Fruit fly (Drosophila melanogaster) whole organism, embryonic: ENCODE measurements around the gene NimC2.

Experiments used
- B-H2 ChIP-seq: fragments of 200-800 bp; sonication (Bioruptor generic); optimal IDR thresholded peaks from 2 replicates; lab custom pipeline; 2018; ENCODE audit warnings: missing biosample characterization, mild to moderate bottlenecking, missing genetic modification characterization
- CG10209 ChIP-seq: fragments of 200-800 bp; sonication (Bioruptor generic); optimal IDR thresholded peaks from 3 replicates; lab custom pipeline; 2017; ENCODE audit warnings: missing biosample characterization, mild to moderate bottlenecking, missing genetic modification characterization, missing genetic modification reagents
- CG10543 ChIP-seq: fragments of 200-800 bp; sonication (Bioruptor generic); optimal IDR thresholded peaks from 3 replicates; lab custom pipeline; 2017; ENCODE audit warnings: missing biosample characterization, mild to moderate bottlenecking, missing genetic modification characterization, moderate library complexity
- CG11456 ChIP-seq: fragments of 200-800 bp; sonication (Bioruptor generic); IDR thresholded peaks from 3 replicates; pipeline ENCODE4 v1.3.6; 2022; ENCODE audit warnings: missing biosample characterization, missing genetic modification characterization
- CG12744 ChIP-seq: fragments of 200-800 bp; sonication (Bioruptor generic); optimal IDR thresholded peaks from 2 replicates; lab custom pipeline; 2016; ENCODE audit warnings: missing biosample characterization, missing genetic modification characterization
- CG13287 ChIP-seq: fragments of 200-800 bp; sonication (Bioruptor generic); IDR thresholded peaks from 2 replicates; pipeline ENCODE4 v1.3.6; 2022; ENCODE audit warnings: missing biosample characterization, missing genetic modification characterization; ENCODE audit not compliant: partially characterized antibody
- CG15479 ChIP-seq: fragments of 200-800 bp; sonication (Bioruptor generic); optimal IDR thresholded peaks from 3 replicates; lab custom pipeline; 2019; ENCODE audit warnings: missing biosample characterization, mild to moderate bottlenecking, missing genetic modification characterization, moderate library complexity
- CG1603 ChIP-seq: fragments of 200-800 bp; sonication (Bioruptor generic); optimal IDR thresholded peaks from 2 replicates; lab custom pipeline; 2019; ENCODE audit warnings: missing biosample characterization, mild to moderate bottlenecking, missing genetic modification characterization, moderate library complexity
- CG16779 ChIP-seq: fragments of 200-800 bp; sonication (Bioruptor generic); IDR thresholded peaks from 2 replicates; pipeline ENCODE4 v1.3.6; 2022; ENCODE audit warnings: missing biosample characterization, missing genetic modification characterization
- CG17328 ChIP-seq: fragments of 200-800 bp; sonication (Bioruptor generic); IDR thresholded peaks from 2 replicates; pipeline ENCODE4 v1.3.6; 2022; ENCODE audit warnings: missing biosample characterization, missing genetic modification characterization
- CG17361 ChIP-seq: fragments of 200-800 bp; sonication (Bioruptor generic); IDR thresholded peaks from 3 replicates; pipeline ENCODE4 v1.3.6; 2022; ENCODE audit warnings: missing biosample characterization, missing genetic modification characterization
- CG1832 ChIP-seq: fragments of 200-800 bp; sonication (Bioruptor generic); optimal IDR thresholded peaks from 2 replicates; lab custom pipeline; 2017; ENCODE audit warnings: missing biosample characterization, mild to moderate bottlenecking, missing genetic modification characterization, inconsistent platforms
- CG42726 ChIP-seq: fragments of 200-800 bp; sonication (Bioruptor generic); IDR thresholded peaks from 2 replicates; pipeline ENCODE4 v1.3.6; 2022; ENCODE audit warnings: missing biosample characterization, missing genetic modification characterization; ENCODE audit not compliant: partially characterized antibody
- CG5245 ChIP-seq: fragments of 200-800 bp; sonication (Bioruptor generic); optimal IDR thresholded peaks from 3 replicates; lab custom pipeline; 2016; ENCODE audit warnings: missing biosample characterization, missing genetic modification characterization
- CG7357 ChIP-seq: fragments of 200-800 bp; sonication (Bioruptor generic); IDR thresholded peaks from 3 replicates; pipeline ENCODE4 v1.3.6; 2022; ENCODE audit warnings: missing biosample characterization, missing genetic modification characterization
- CG8290 ChIP-seq, 3 experiments: fragments of 200-800 bp; sonication (Bioruptor generic); optimal IDR thresholded peaks; 2 replicates each; lab custom pipeline; 2016 to 2019; ENCODE audit warnings: missing biosample characterization in 3 of 3, missing genetic modification characterization in 3 of 3, mild to moderate bottlenecking in 2 of 3, moderate library complexity in 1 of 3
- CG8478 ChIP-seq: fragments of >200 bp; optimal IDR thresholded peaks from 2 replicates; lab custom pipeline; 2018
- Chrac-16 ChIP-seq: fragments of 200-800 bp; sonication (Bioruptor generic); optimal IDR thresholded peaks from 3 replicates; lab custom pipeline; 2016; ENCODE audit warnings: missing biosample characterization, missing genetic modification characterization
- D ChIP-seq, 2 experiments: fragments of 200-800 bp in 1 of 2; fragments of >200 bp in 1 of 2; sonication (Bioruptor generic) in 1 of 2; optimal IDR thresholded peaks; 2 replicates in 1 of 2; 3 replicates in 1 of 2; lab custom pipeline; 2017; ENCODE audit warnings: mild to moderate bottlenecking in 1 of 2, missing biosample characterization in 1 of 2, missing genetic modification characterization in 1 of 2, missing genetic modification reagents in 1 of 2
- D19A ChIP-seq: fragments of 200-800 bp; optimal IDR thresholded peaks from 3 replicates; lab custom pipeline; 2019; ENCODE audit warnings: missing biosample characterization, mild to moderate bottlenecking, missing genetic modification characterization, moderate library complexity
- D19B ChIP-seq: fragments of 200-800 bp; sonication (Bioruptor generic); optimal IDR thresholded peaks from 2 replicates; lab custom pipeline; 2017; ENCODE audit warnings: missing biosample characterization, mild to moderate bottlenecking, missing genetic modification characterization
- Ets65A ChIP-seq: fragments of 200-800 bp; sonication (Bioruptor generic); peaks from one replicate; lab custom pipeline; 2016; ENCODE audit warnings: missing biosample characterization, missing genetic modification characterization
- Fer3 ChIP-seq: fragments of 200-800 bp; sonication (Bioruptor generic); optimal IDR thresholded peaks from 2 replicates; lab custom pipeline; 2018; ENCODE audit warnings: missing biosample characterization, mild to moderate bottlenecking, missing genetic modification characterization, moderate library complexity
- Hr78 ChIP-seq, 2 experiments: fragments of 200-800 bp in 1 of 2; fragments of >200 bp in 1 of 2; sonication (Bioruptor generic) in 1 of 2; optimal IDR thresholded peaks; 2 replicates each; lab custom pipeline; 2017 to 2019; ENCODE audit warnings: missing biosample characterization in 2 of 2, missing genetic modification characterization in 2 of 2, mild to moderate bottlenecking in 1 of 2, moderate library complexity in 1 of 2
- Lhr ChIP-seq: fragments of 200-800 bp; sonication (Bioruptor generic); optimal IDR thresholded peaks from 3 replicates; lab custom pipeline; 2017; ENCODE audit warnings: mild to moderate bottlenecking, missing biosample characterization, missing genetic modification reagents, missing genetic modification characterization
- Med ChIP-seq: fragments of 200-800 bp; sonication (Bioruptor generic); peaks from one replicate; lab custom pipeline; 2016; ENCODE audit warnings: missing biosample characterization, missing genetic modification characterization, mild to moderate bottlenecking, inconsistent platforms, moderate library complexity
- NfI ChIP-seq: fragments of 200-800 bp; sonication (Bioruptor generic); optimal IDR thresholded peaks from 3 replicates; lab custom pipeline; 2018; ENCODE audit warnings: missing biosample characterization, mild to moderate bottlenecking, missing genetic modification characterization, moderate library complexity
- Ptx1 ChIP-seq: fragments of 200-800 bp; sonication (Bioruptor generic); IDR thresholded peaks from 2 replicates; pipeline ENCODE4 v1.3.6; 2022; ENCODE audit warnings: missing biosample characterization, missing genetic modification characterization
- Ssrp ChIP-seq: fragments of 200-800 bp; sonication (Bioruptor generic); optimal IDR thresholded peaks from 2 replicates; lab custom pipeline; 2018; ENCODE audit warnings: missing biosample characterization, mild to moderate bottlenecking, missing genetic modification characterization, moderate library complexity
- bsh ChIP-seq, 2 experiments: fragments of 200-800 bp; sonication (Bioruptor generic); optimal IDR thresholded peaks; 2 replicates each; lab custom pipeline; 2017 to 2018; ENCODE audit warnings: mild to moderate bottlenecking in 2 of 2, missing biosample characterization in 2 of 2, missing genetic modification characterization in 2 of 2, moderate library complexity in 1 of 2
- ci ChIP-seq: fragments of 200-800 bp; sonication (Bioruptor generic); IDR thresholded peaks from 3 replicates; pipeline ENCODE4 v1.3.6; 2022; ENCODE audit warnings: missing biosample characterization, missing genetic modification characterization
- dmrt11E ChIP-seq: fragments of 200-800 bp; sonication (Bioruptor generic); optimal IDR thresholded peaks from 3 replicates; lab custom pipeline; 2018; ENCODE audit warnings: missing biosample characterization, mild to moderate bottlenecking, missing genetic modification characterization, moderate library complexity
- esg ChIP-seq: fragments of 200-800 bp; sonication (Bioruptor generic); conservative IDR thresholded peaks from 2 replicates; pipeline ENCODE4 v1.3.6; 2022; ENCODE audit warnings: missing biosample characterization, missing genetic modification characterization
- gem ChIP-seq: fragments of 200-800 bp; sonication (Bioruptor generic); optimal IDR thresholded peaks from 2 replicates; lab custom pipeline; 2019; ENCODE audit warnings: missing biosample characterization, mild to moderate bottlenecking, missing genetic modification characterization, moderate library complexity
- grn ChIP-seq: fragments of 200-800 bp; sonication (Bioruptor generic); optimal IDR thresholded peaks from 3 replicates; lab custom pipeline; 2017; ENCODE audit warnings: missing biosample characterization, missing genetic modification characterization
- hth ChIP-seq: fragments of >200 bp; optimal IDR thresholded peaks from 2 replicates; lab custom pipeline; 2017; ENCODE audit warnings: inconsistent platforms
- ind ChIP-seq: fragments of 200-800 bp; sonication (Bioruptor generic); optimal IDR thresholded peaks from 3 replicates; lab custom pipeline; 2016; ENCODE audit warnings: missing biosample characterization, missing genetic modification characterization
- kah ChIP-seq: fragments of 200-800 bp; sonication (Bioruptor generic); optimal IDR thresholded peaks from 2 replicates; lab custom pipeline; 2018; ENCODE audit warnings: missing biosample characterization, mild to moderate bottlenecking, missing genetic modification characterization
- nmo ChIP-seq: fragments of 200-800 bp; sonication (Bioruptor generic); optimal IDR thresholded peaks from 2 replicates; lab custom pipeline; 2018; ENCODE audit warnings: missing biosample characterization, mild to moderate bottlenecking, missing genetic modification characterization, moderate library complexity
- phol ChIP-seq: fragments of 200-800 bp; sonication (Bioruptor generic); optimal IDR thresholded peaks from 3 replicates; lab custom pipeline; 2018; ENCODE audit warnings: missing biosample characterization, mild to moderate bottlenecking, missing genetic modification characterization, moderate library complexity
- row ChIP-seq: fragments of 200-800 bp; sonication (Bioruptor generic); IDR thresholded peaks from 3 replicates; pipeline ENCODE4 v1.3.6; 2022; ENCODE audit warnings: missing biosample characterization, missing genetic modification characterization
- run ChIP-seq: fragments of 200-800 bp; sonication (Bioruptor generic); optimal IDR thresholded peaks from 3 replicates; lab custom pipeline; 2018; ENCODE audit warnings: missing biosample characterization, mild to moderate bottlenecking, missing genetic modification characterization
- sens-2 ChIP-seq: fragments of 200-800 bp; sonication (Bioruptor generic); IDR thresholded peaks from 2 replicates; pipeline ENCODE4 v1.3.6; 2022; ENCODE audit warnings: missing biosample characterization, missing genetic modification characterization
- tio ChIP-seq: fragments of 200-800 bp; sonication (Bioruptor generic); optimal IDR thresholded peaks from 2 replicates; lab custom pipeline; 2017; ENCODE audit warnings: missing biosample characterization, missing genetic modification characterization, inconsistent platforms
- unpg ChIP-seq: fragments of 200-800 bp; sonication (Bioruptor generic); optimal IDR thresholded peaks from 3 replicates; lab custom pipeline; 2018; ENCODE audit warnings: missing biosample characterization, mild to moderate bottlenecking, missing genetic modification characterization, moderate library complexity
- wor ChIP-seq: fragments of 200-800 bp; sonication (Bioruptor generic); IDR thresholded peaks from 2 replicates; pipeline ENCODE4 v1.3.6; 2022; ENCODE audit warnings: missing biosample characterization, missing genetic modification characterization

Gene NimC2

DNA sequence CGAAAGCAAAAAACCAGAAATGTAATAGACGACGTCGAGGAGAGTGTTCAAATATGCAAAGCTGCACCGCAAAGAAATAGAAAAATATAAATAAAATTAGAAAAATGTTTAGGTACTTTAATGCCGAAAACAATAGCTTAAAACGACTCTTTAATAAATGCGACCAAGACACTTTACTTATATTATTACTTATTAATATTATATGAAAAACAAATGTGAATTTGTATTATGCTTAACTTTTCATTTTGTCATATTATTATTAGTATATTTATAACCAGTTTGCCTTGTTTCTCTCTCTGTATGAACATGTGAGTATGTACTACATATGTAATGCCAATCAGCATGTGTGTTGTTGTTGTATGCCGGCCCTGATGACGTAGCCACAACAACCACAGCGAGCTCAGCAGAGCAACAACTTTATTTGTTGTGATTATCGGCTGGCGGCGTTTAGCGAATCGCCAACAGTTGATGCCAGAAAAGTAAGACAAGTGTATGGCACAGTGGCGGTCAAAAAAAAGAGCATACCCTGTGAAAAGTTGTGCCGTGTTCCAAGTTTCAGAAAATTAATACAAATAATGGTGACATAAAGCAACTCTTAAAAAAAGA, 42.3 kb downstream of the NimC2 start (continued):
- TF ChIP-seq CG16779 (GFP tag; lab: Robert Waterston, UW): no peak
- peak; percentile 83 for TF ChIP-seq CG10543
- peak; percentile 61 for TF ChIP-seq Chrac-16
- TF ChIP-seq CG5245: peak; percentile 52
- peak; percentile 62 for TF ChIP-seq Lhr
- peak; percentile 95 for TF ChIP-seq Fer3 (tag; lab: Kevin White, UChicago)
- peak; percentile 73 for TF ChIP-seq CG11456 (GFP tag; lab: Robert Waterston, UW)
- peak; percentile 82 for TF ChIP-seq D19B (GFP tag; lab: Kevin White, UChicago)
- TF ChIP-seq B-H2 (GFP tag; lab: Kevin White, UChicago): peak; percentile 78
- TF ChIP-seq dmrt11E (tag; lab: Kevin White, UChicago): peak; percentile 95
- no peak for TF ChIP-seq CG13287
- TF ChIP-seq hth (lab: Kevin White, UChicago): no peak
- peak; percentile 79 for TF ChIP-seq tio (GFP tag; lab: Kevin White, UChicago)
- peak; percentile 98 for TF ChIP-seq nmo (GFP tag; lab: Kevin White, UChicago)
- peak; percentile 83 for TF ChIP-seq CG7357
- 0 out of 2 replicates have a peak, but pooled peaks have one; percentile 20 for TF ChIP-seq CG42726 (GFP tag; lab: Robert Waterston, UW)
- TF ChIP-seq ind (GFP tag; lab: Kevin White, UChicago): peak; percentile 84

DNA sequence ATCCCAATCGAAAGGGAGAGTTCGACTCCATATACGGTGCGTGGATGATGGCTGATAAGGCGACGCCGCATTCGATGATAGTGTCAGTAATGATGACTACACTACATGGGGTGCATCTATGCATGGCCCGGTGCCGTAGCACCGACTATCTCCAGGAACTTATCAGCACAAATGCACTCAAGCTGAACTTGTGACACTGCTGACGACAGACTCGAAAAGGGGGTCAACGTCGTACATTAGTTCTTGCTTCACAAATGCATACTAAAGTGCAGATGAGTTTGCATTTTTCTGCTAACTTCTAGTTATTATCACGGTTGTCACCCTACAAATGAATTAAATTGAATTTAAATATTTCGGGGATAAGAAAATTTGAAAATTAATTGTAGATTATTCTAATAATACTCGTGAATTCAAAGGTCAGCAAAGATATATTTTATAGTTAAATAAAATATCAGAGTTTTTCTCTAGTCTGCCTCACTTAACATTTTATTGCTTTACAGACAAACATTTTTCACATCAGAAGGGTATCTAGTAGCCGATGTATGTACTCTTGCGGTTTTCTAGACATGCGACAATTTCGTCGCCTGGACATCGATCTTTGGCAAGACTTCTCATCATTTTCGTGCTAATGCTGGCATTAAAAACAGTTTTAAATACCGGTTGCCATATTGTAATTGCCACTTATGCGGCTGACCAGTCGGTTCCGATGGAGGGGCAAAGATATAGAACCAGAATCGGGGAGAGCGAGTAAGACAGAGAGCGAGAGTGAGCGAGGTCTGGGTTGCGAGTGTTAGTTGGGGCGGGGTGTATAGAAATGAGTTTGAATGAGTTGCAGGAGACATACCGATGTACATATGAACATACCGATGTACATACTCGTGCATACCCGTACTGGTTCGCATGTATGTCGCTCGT, 43.5 kb downstream of the NimC2 start:
- TF ChIP-seq bsh (GFP tag; optimal IDR thresholded peaks at IDR 0.05; lab: Kevin White, UChicago) (peak in 1 of 2 experiments; percentile 2), CG17361 (GFP tag; lab: Robert Waterston, UW) (no peak), CG17328 (GFP tag; lab: Robert Waterston, UW) (peak; percentile 30; the same call in 1 of the 2 replicates), CG15479 (GFP tag; lab: Kevin White, UChicago) (peak; percentile 75), NfI (GFP tag; lab: Kevin White, UChicago) (no peak), wor (0 out of 2 replicates have a peak, but pooled peaks have one; percentile 20), CG8478 (lab: Kevin White, UChicago) (no peak), Ptx1 (GFP tag; lab: Robert Waterston, UW) (peak; percentile 49), D19A (peak; percentile 98), phol (peak; percentile 44), esg (GFP tag; lab: Robert Waterston, UW) (peak; percentile 56), ci (GFP tag; lab: Robert Waterston, UW) (0 out of 3 replicates have a peak, but pooled peaks have one; percentile 25), gem (tag; lab: Kevin White, UChicago) (peak; percentile 31), CG1832 (peak; percentile 46), Hr78 (GFP tag; optimal IDR thresholded peaks at IDR 0.05; lab: Kevin White, UChicago) (peak in 1 of 2 experiments; percentile 87), Ets65A (GFP tag; lab: Kevin White, UChicago) (peak; percentile 9), run (no peak), CG12744 (GFP tag; lab: Kevin White, UChicago) (no peak), sens-2 (0 out of 2 replicates have a peak, but pooled peaks have one; percentile 22), Ssrp (tag; lab: Kevin White, UChicago) (peak; percentile 60), CG10209 (GFP tag; lab: Kevin White, UChicago) (no peak), Med (GFP tag; lab: Kevin White, UChicago) (peak; percentile 34), CG1603 (tag; lab: Kevin White, UChicago) (peak; percentile 6), CG8290 (GFP tag; optimal IDR thresholded peaks at IDR 0.05; lab: Kevin White, UChicago) (no peak), CG8290 (tag; optimal IDR thresholded peaks at IDR 0.05; lab: Kevin White, UChicago) (peak in 1 of 2 experiments; percentile 23), unpg (peak; percentile 6), D (optimal IDR thresholded peaks at IDR 0.05; lab: Kevin White, UChicago) (peak; percentile 15), D (GFP tag; optimal IDR thresholded peaks at IDR 0.05; lab: Kevin White, UChicago) (no peak), grn (peak; percentile 4), row (GFP tag; lab: Robert Waterston, UW) (peak; percentile 72), kah (GFP tag; lab: Kevin White, UChicago) (no peak)
